Worm (Caenorhabditis elegans) whole organism, L4 larva: ENCODE measurements around the gene T05A8.8.

Experiments
- R02D3.7 ChIP-seq: fragments of 150-350 bp; sonication (generic microtip); optimal IDR thresholded peaks from 3 replicates; lab custom pipeline; 2014; ENCODE audit warnings: missing biosample characterization, missing genetic modification characterization
- T20F7.1 ChIP-seq: fragments of 200-800 bp; sonication (Bioruptor generic); optimal IDR thresholded peaks from 2 replicates; lab custom pipeline; 2018; ENCODE audit warnings: mild to moderate bottlenecking, missing genetic modification characterization, missing compliant biosample characterization
- aly-2 ChIP-seq: sonication (generic microtip); optimal IDR thresholded peaks from 2 replicates; lab custom pipeline; 2018; ENCODE audit warnings: missing biosample characterization, missing genetic modification characterization
- ctbp-1 ChIP-seq: fragments of 200-800 bp; sonication (Bioruptor generic); IDR thresholded peaks from 2 replicates; pipeline ENCODE4 v1.3.6; 2022; ENCODE audit warnings: missing genetic modification reagents, missing genetic modification characterization, missing compliant biosample characterization
- snpc-4 ChIP-seq: fragments of 150-350 bp; optimal IDR thresholded peaks from 2 replicates; lab custom pipeline; 2014; ENCODE audit warnings: missing biosample characterization, missing genetic modification characterization
- spr-3 ChIP-seq: fragments of 200-800 bp; sonication (Bioruptor generic); optimal IDR thresholded peaks from 2 replicates; lab custom pipeline; 2018; ENCODE audit warnings: mild to moderate bottlenecking, missing genetic modification characterization, missing compliant biosample characterization
- zag-1 ChIP-seq: fragments of 150-350 bp; optimal IDR thresholded peaks from 2 replicates; lab custom pipeline; 2014; ENCODE audit warnings: missing biosample characterization, missing genetic modification characterization

DNA sequence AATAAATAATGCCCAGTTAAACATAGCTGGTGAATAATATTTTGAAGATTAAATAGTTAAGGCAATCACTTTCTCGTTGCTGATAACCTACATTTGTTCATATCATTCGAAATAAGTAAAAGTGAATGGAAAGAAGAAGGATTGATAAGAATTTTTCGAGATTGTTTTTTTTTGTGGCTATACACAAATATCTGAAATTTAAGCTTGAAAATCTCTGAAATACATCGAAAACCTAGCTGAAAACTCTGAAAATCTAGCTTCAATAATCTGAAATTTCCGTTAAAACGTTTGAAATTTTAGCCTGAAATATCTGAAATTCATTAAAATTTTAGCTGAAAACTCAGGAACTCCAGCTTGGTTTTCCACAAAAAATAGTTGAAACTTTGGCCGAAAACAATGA lies 3.1 kb downstream of the T05A8.8 start, which contains the start of gene T05A8.6:
- no peak for TF ChIP-seq aly-2 (tag; lab: Kevin White, UChicago)
- no peak for TF ChIP-seq spr-3 (GFP tag; lab: Kevin White, UChicago)
- no peak for TF ChIP-seq R02D3.7 (tag; lab: Kevin White, UChicago)
- no peak for TF ChIP-seq T20F7.1 (GFP tag; lab: Kevin White, UChicago)
- TF ChIP-seq ctbp-1 (GFP tag; lab: Robert Waterston, UW) = no peak
- no peak for TF ChIP-seq snpc-4 (tag; lab: Kevin White, UChicago)
- no peak for TF ChIP-seq zag-1
